Worm (Caenorhabditis elegans): ENCODE measurements around the gene C01F1.6.

The C01F1.6 gene

ce11 chrII:4256541-4257001, 31.4 kb downstream of the C01F1.6 start, which contains the start of gene C16A11.7 (continued):
- TF ChIP-seq nhr-47 (tag; optimal IDR thresholded peaks at IDR 0.05) (no peak), C34B4.2 (tag; optimal IDR thresholded peaks at IDR 0.05) (no peak), vab-15 (tag; optimal IDR thresholded peaks at IDR 0.05) (no peak)

ce11 chrII:4246897-4247296, 41.1 kb downstream of the C01F1.6 start, which contains the start of gene gpa-11:
gpa-11 (plus strand) TSS chrII:4247197.
- no peak for TF ChIP-seq nhr-12 (tag; optimal IDR thresholded peaks at IDR 0.05)
- TF ChIP-seq rnt-1 (tag; optimal IDR thresholded peaks at IDR 0.05), result no peak
- no peak for TF ChIP-seq pax-3 (tag; optimal IDR thresholded peaks at IDR 0.05)
- no peak for TF ChIP-seq fkh-8 (tag; optimal IDR thresholded peaks at IDR 0.05)
- no peak for TF ChIP-seq ztf-11 (tag; optimal IDR thresholded peaks at IDR 0.05)
- no peak for TF ChIP-seq lin-39 (tag; optimal IDR thresholded peaks at IDR 0.05)
- no peak for TF ChIP-seq vab-15 (tag; optimal IDR thresholded peaks at IDR 0.05)
- TF ChIP-seq unc-98 (GFP tag; IDR thresholded peaks at IDR 0.05), result no peak
- TF ChIP-seq pag-3 (tag; optimal IDR thresholded peaks at IDR 0.05; ENCODE audit: borderline replicate concordance, insufficient read depth), result no peak
- no peak for TF ChIP-seq ceh-8 (GFP tag; optimal IDR thresholded peaks at IDR 0.05)
- no peak for TF ChIP-seq efl-3 (GFP tag; optimal IDR thresholded peaks at IDR 0.05)
- TF ChIP-seq pqm-1 (tag; optimal IDR thresholded peaks at IDR 0.05), result no peak
- no peak for TF ChIP-seq Y116A8C.19 (tag; optimal IDR thresholded peaks at IDR 0.05; ENCODE audit: borderline replicate concordance)
- TF ChIP-seq F16B12.6 (tag; optimal IDR thresholded peaks at IDR 0.05), result no peak
- TF ChIP-seq irx-1 (tag; optimal IDR thresholded peaks at IDR 0.05), result no peak
- TF ChIP-seq ets-5 (GFP tag; IDR thresholded peaks at IDR 0.05), result no peak
- TF ChIP-seq tbx-2 (tag; optimal IDR thresholded peaks at IDR 0.05), result no peak
- no peak for TF ChIP-seq aha-1 (tag; optimal IDR thresholded peaks at IDR 0.05)
- TF ChIP-seq nhr-90 (tag; optimal IDR thresholded peaks at IDR 0.05; ENCODE audit: poor library complexity), result no peak

- TF ChIP-seq lin-14 (GFP tag; optimal IDR thresholded peaks at IDR 0.05), result no peak
- TF ChIP-seq ceh-82 (tag; optimal IDR thresholded peaks at IDR 0.05), result no peak
- no peak for TF ChIP-seq jun-1 (tag; optimal IDR thresholded peaks at IDR 0.05)
- TF ChIP-seq ztf-4 (tag; optimal IDR thresholded peaks at IDR 0.05), result no peak
- TF ChIP-seq nhr-85 (tag), result no peak
- TF ChIP-seq pqm-1 (tag; optimal IDR thresholded peaks at IDR 0.05), result no peak
- no peak for TF ChIP-seq swsn-7 (tag; optimal IDR thresholded peaks at IDR 0.05)
- TF ChIP-seq blmp-1 (tag; optimal IDR thresholded peaks at IDR 0.05), result no peak
- no peak for TF ChIP-seq hpl-2 (GFP tag; optimal IDR thresholded peaks at IDR 0.05)
- no peak for TF ChIP-seq sptf-1 (tag; optimal IDR thresholded peaks at IDR 0.05)
- no peak for TF ChIP-seq unc-30 (tag; optimal IDR thresholded peaks at IDR 0.05)
- TF ChIP-seq pax-3 (tag; optimal IDR thresholded peaks at IDR 0.05), result no peak
- TF ChIP-seq unc-86 (tag; optimal IDR thresholded peaks at IDR 0.05), result no peak
- TF ChIP-seq ceh-90 (tag; optimal IDR thresholded peaks at IDR 0.05), result no peak
- no peak for TF ChIP-seq nhr-90 (tag; optimal IDR thresholded peaks at IDR 0.05; ENCODE audit: poor library complexity)
- TF ChIP-seq tbx-2 (tag; optimal IDR thresholded peaks at IDR 0.05), result no peak
- TF ChIP-seq skn-1 (tag; optimal IDR thresholded peaks at IDR 0.05), result no peak
- TF ChIP-seq fos-1 (tag; optimal IDR thresholded peaks at IDR 0.05), result no peak
- no peak for TF ChIP-seq tlp-1 (tag; optimal IDR thresholded peaks at IDR 0.05)
- TF ChIP-seq lin-13 (GFP tag; optimal IDR thresholded peaks at IDR 0.05), result no peak
Measured at ce11 chrII:4244959-4245358, 43.1 kb downstream of the C01F1.6 start.

DNA sequence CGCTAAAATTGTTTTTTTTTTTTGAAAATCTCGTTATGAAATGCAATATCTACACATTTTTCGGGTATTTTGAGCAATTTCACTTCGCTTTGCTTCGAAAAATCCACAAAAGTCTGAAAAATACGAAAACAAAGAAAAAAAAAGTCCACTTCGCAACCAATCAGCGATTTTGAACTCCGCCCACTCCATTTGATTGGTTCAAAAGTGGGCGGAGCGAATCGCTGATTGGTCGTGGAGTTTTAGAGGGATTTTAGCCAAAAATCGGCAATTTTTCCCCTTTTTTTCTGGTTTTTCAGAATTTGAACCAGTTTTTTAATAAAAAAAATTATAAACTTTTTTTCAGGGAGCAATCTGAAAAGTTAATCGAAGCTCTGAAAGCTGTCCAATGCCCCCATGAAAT, 49.0 kb downstream of the C01F1.6 start:
- TF ChIP-seq lin-35 (GFP tag; optimal IDR thresholded peaks at IDR 0.05) (no peak), efl-1 (optimal IDR thresholded peaks at IDR 0.05) (no peak), efl-1 (GFP tag; optimal IDR thresholded peaks at IDR 0.05 in 1 of 2) (peak in 1 of 2 experiments; percentile 21)

Data from whole organism, L1 larva.